Worm (Caenorhabditis elegans) whole organism, L1 larva: ENCODE data around the gene unc-132.

Experiments
- ces-1 ChIP-seq: fragments of 150-350 bp; optimal IDR thresholded peaks from 2 replicates; lab custom pipeline; 2014; ENCODE audit warnings: missing biosample characterization, missing genetic modification reagents, missing genetic modification characterization
- hlh-4 ChIP-seq: sonication (generic microtip); optimal IDR thresholded peaks from 2 replicates; lab custom pipeline; 2016; ENCODE audit warnings: mild to moderate bottlenecking, missing genetic modification characterization, missing compliant biosample characterization
- lin-13 ChIP-seq: fragments of 150-350 bp; optimal IDR thresholded peaks from 2 replicates; lab custom pipeline; 2014; ENCODE audit warnings: missing biosample characterization, missing genetic modification reagents, missing genetic modification characterization
- lin-35 ChIP-seq, 2 experiments: fragments of 150-350 bp; optimal IDR thresholded peaks; 2 replicates each; lab custom pipeline; 2014; ENCODE audit warnings: missing biosample characterization in 2 of 2, missing genetic modification characterization in 2 of 2, missing genetic modification reagents in 2 of 2
- lin-39 ChIP-seq: fragments of 150-350 bp; optimal IDR thresholded peaks from 2 replicates; lab custom pipeline; 2014; ENCODE audit warnings: missing biosample characterization, missing genetic modification reagents, missing genetic modification characterization
- lsy-2 ChIP-seq, 2 experiments: fragments of 150-350 bp; optimal IDR thresholded peaks; 2 replicates each; lab custom pipeline; 2014; ENCODE audit warnings: missing biosample characterization in 2 of 2, missing genetic modification characterization in 2 of 2
- mdl-1 ChIP-seq, 2 experiments: fragments of 150-350 bp; optimal IDR thresholded peaks; 2 replicates each; lab custom pipeline; 2014 to 2017; ENCODE audit warnings: missing biosample characterization in 2 of 2, missing genetic modification characterization in 2 of 2, inconsistent platforms in 1 of 2
- nhr-12 ChIP-seq: sonication (generic microtip); optimal IDR thresholded peaks from 2 replicates; lab custom pipeline; 2017; ENCODE audit warnings: missing biosample characterization, missing genetic modification characterization
- pqm-1 ChIP-seq: sonication (generic microtip); optimal IDR thresholded peaks from 3 replicates; lab custom pipeline; 2017; ENCODE audit warnings: missing biosample characterization, missing genetic modification characterization
- skn-1 ChIP-seq: fragments of 150-350 bp; optimal IDR thresholded peaks from 2 replicates; lab custom pipeline; 2014; ENCODE audit warnings: missing biosample characterization, missing genetic modification characterization
- tbx-2 ChIP-seq: sonication (generic microtip); optimal IDR thresholded peaks from 2 replicates; lab custom pipeline; 2016; ENCODE audit warnings: missing genetic modification characterization, missing compliant biosample characterization
- unc-130 ChIP-seq: fragments of 150-350 bp; optimal IDR thresholded peaks from 2 replicates; lab custom pipeline; 2017; ENCODE audit warnings: missing biosample characterization, missing genetic modification characterization, inconsistent platforms
- xbp-1 ChIP-seq: sonication (generic microtip); optimal IDR thresholded peaks from 2 replicates; lab custom pipeline; 2016; ENCODE audit warnings: missing genetic modification characterization, missing compliant biosample characterization
- zag-1 ChIP-seq: fragments of 150-350 bp; optimal IDR thresholded peaks from 2 replicates; lab custom pipeline; 2014; ENCODE audit warnings: missing biosample characterization, missing genetic modification characterization

ce11 chrV:3714750-3715149, 27.8 kb downstream of the unc-132 start:
- TF ChIP-seq lin-35 (GFP tag; optimal IDR thresholded peaks at IDR 0.05; lab: Kevin White, UChicago) (no peak), nhr-12 (tag; lab: Kevin White, UChicago) (no peak), ces-1 (no peak), mdl-1 (tag; optimal IDR thresholded peaks at IDR 0.05; lab: Kevin White, UChicago) (no peak), skn-1 (tag; lab: Kevin White, UChicago) (no peak), pqm-1 (tag; lab: Kevin White, UChicago) (no peak), lin-39 (no peak), lin-13 (GFP tag; lab: Kevin White, UChicago) (no peak), xbp-1 (tag; lab: Kevin White, UChicago) (no peak), zag-1 (no peak), tbx-2 (tag; lab: Kevin White, UChicago) (no peak), hlh-4 (tag; lab: Kevin White, UChicago) (no peak), lsy-2 (tag; optimal IDR thresholded peaks at IDR 0.05; lab: Kevin White, UChicago) (no peak), unc-130 (no peak)
